Worm (Caenorhabditis elegans) whole organism, L4 larva: ENCODE measurements around the gene cyp-35A3.

Source experiments
- ceh-20 ChIP-seq: fragments of 200-800 bp; sonication (Bioruptor generic); IDR thresholded peaks from 2 replicates; pipeline ENCODE4 v1.3.6; 2022; ENCODE audit warnings: missing genetic modification reagents, missing genetic modification characterization, missing compliant biosample characterization
- snpc-4 ChIP-seq: fragments of 150-350 bp; optimal IDR thresholded peaks from 2 replicates; lab custom pipeline; 2014; ENCODE audit warnings: missing biosample characterization, missing genetic modification characterization
- unc-62 ChIP-seq, 3 experiments: fragments of 150-350 bp in 1 of 3; sonication (generic microtip); optimal IDR thresholded peaks in 2 of 3; peaks in 1 of 3; 1 replicate in 1 of 3; 2 replicates in 2 of 3; lab custom pipeline; 2014 to 2017; ENCODE audit warnings: missing biosample characterization in 3 of 3, missing genetic modification characterization in 3 of 3, missing genetic modification reagents in 3 of 3, missing genotype in 1 of 3
- zag-1 ChIP-seq: fragments of 150-350 bp; optimal IDR thresholded peaks from 2 replicates; lab custom pipeline; 2014; ENCODE audit warnings: missing biosample characterization, missing genetic modification characterization

- TF ChIP-seq ceh-20 (no peak), snpc-4 (no peak), zag-1 (tag; lab: Kevin White, UChicago) (no peak), unc-62 (GFP tag; optimal IDR thresholded peaks at IDR 0.05 in 1 of 2; lab: Kevin White, UChicago) (no peak), unc-62 (tag; optimal IDR thresholded peaks at IDR 0.05; lab: Kevin White, UChicago) (no peak)
These were observed 13.4 kb downstream of the cyp-35A3 start, which contains the start of gene C49G7.13 for ce11 chrV:4035811-4036210.
